Fruit fly (Drosophila melanogaster) S2 (cell line): ENCODE data around the gene VGlut.

Source experiments
- CG8478 ChIP-seq: fragments of >200 bp; optimal IDR thresholded peaks from 2 replicates; lab custom pipeline; 2018
- CTCF ChIP-seq, 2 experiments: fragments of >200 bp; optimal IDR thresholded peaks; 2 replicates each; lab custom pipeline; 2018

DNA sequence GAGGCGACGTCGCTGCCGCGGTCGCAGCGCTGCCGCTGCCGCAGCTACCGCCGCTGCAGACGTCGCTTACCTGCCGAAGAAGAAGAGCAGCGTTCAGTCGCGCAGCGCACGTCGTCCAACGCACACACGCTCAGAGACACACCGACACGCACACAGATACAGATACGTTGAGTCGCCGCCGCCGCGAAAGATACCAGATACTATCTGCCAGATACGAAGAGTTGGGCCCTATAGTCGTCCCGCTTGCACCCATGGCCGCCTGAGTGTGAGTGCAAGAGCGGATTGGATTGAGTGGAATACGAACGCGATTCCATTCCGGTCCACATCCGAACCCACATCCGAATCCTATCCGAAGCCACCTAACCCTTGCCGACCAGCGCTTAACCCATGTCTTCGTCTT is 54.5 kb downstream of the VGlut start:
- TF ChIP-seq CTCF (optimal IDR thresholded peaks at IDR 0.05; lab: Kevin White, UChicago) (no peak), CG8478 (lab: Kevin White, UChicago) (no peak)
